Fruit fly (Drosophila melanogaster) whole organism, embryonic: ENCODE measurements around the gene Jarid2.

Experiments
- CG9817 ChIP-seq: fragments of 200-800 bp; sonication (Bioruptor generic); optimal IDR thresholded peaks from 2 replicates; lab custom pipeline; 2018; ENCODE audit warnings: missing biosample characterization, mild to moderate bottlenecking, missing genetic modification characterization, moderate library complexity
- Taf1 ChIP-seq: fragments of 200-800 bp; sonication (Bioruptor generic); IDR thresholded peaks from 2 replicates; pipeline ENCODE4 v1.3.6; 2022; ENCODE audit warnings: missing biosample characterization, missing genetic modification characterization
- gfzf ChIP-seq: fragments of 200-800 bp; sonication (Bioruptor generic); optimal IDR thresholded peaks from 2 replicates; lab custom pipeline; 2016; ENCODE audit warnings: missing biosample characterization, mild to moderate bottlenecking, missing genetic modification characterization, moderate library complexity
- psq ChIP-seq: fragments of 200-800 bp; sonication (Bioruptor generic); optimal IDR thresholded peaks from 2 replicates; lab custom pipeline; 2017; ENCODE audit warnings: missing biosample characterization, missing genetic modification characterization

DNA sequence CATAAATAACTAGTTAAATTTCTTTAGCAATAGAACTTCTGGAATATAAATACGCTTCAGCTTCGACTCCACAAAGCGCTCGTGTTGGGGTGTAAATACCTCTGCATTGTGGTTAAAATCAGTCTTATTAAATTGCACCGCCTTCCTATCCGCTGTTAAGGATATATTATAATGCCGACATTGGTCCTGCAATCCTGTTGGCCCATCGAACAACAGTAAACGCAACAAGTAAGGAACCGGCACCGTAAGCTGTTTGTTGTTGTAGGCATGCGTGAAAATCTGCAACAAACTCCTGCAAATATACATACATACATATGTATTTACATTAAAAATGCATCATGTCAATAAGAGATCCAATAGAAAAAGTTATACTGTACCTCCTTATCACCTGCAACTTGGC lies 20.4 kb upstream of the Jarid2 start:
- TF ChIP-seq psq (no peak), Taf1 (GFP tag; lab: Robert Waterston, UW) (no peak), gfzf (no peak), CG9817 (tag; lab: Kevin White, UChicago) (no peak)
